Fruit fly (Drosophila melanogaster) whole organism, prepupa: ENCODE data around the gene Or23a.

Experiments
- Blimp-1 ChIP-seq: fragments of 200-800 bp; sonication (Bioruptor generic); optimal IDR thresholded peaks from 3 replicates; lab custom pipeline; 2017; ENCODE audit warnings: missing biosample characterization, missing genetic modification characterization, mild to moderate bottlenecking, moderate library complexity, missing genetic modification reagents
- Hr39 ChIP-seq: fragments of 200-800 bp; sonication (Bioruptor generic); optimal IDR thresholded peaks from 2 replicates; lab custom pipeline; 2016; ENCODE audit warnings: missing biosample characterization, missing genetic modification characterization
- Sox14 ChIP-seq: fragments of 200-800 bp; sonication (Bioruptor generic); optimal IDR thresholded peaks from 3 replicates; lab custom pipeline; 2016; ENCODE audit warnings: missing biosample characterization, missing genetic modification characterization

DNA sequence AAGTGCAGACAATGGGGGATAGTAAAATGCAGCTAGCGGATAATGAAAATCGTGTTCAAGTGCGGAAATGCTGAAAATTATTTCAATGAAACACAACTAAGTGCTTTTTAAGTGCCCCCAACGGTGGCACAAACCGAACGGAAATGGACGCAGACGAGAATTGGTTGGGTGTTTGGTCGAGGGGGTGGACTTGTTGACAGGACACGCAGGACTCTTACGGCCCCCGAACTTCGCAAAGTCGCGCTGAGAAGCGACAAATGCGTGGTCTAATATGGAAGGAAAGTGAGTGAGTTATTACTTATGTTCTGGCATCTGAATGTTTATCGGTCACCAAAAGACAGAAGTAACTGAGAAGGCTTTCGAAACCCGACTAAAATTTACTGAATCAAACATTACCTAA is 1.1 kb upstream of the Or23a start, which contains the start of gene Prosbeta4R1:
- TF ChIP-seq Blimp-1 (GFP tag; lab: Kevin White, UChicago) (no peak), Hr39 (GFP tag; lab: Kevin White, UChicago) (no peak), Sox14 (GFP tag; lab: Kevin White, UChicago) (no peak)
